Worm (Caenorhabditis elegans): ENCODE measurements around the gene clec-56.

Gene clec-56

DNA sequence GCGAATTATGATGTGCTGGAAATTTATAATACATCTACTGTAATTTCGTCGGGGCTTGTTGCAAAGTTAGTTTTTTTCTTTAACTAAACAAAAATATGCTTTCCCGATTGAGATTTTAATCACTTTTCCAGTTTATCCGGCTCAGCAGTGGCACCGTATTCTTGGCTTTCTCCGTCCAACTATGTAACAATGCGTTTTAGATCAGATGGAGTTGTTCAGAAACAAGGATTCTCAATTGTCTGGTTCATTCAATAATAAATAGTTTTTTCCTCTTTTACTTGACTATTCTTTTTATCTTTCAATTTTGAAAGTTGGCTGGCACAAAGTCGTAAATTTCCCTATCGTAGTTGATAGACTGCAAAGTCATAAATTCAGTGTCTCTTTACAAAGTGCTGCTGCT, at the start of gene clec-56:
Gene clec-56, plus strand, starts transcription at position 301 of the 400 bp plus-strand sequence.
- TF ChIP-seq nhr-2 (tag; optimal IDR thresholded peaks at IDR 0.05), result no peak
- TF ChIP-seq hlh-1 (tag; optimal IDR thresholded peaks at IDR 0.05), result no peak
- no peak for TF ChIP-seq mls-2 (tag; optimal IDR thresholded peaks at IDR 0.05)
- no peak for TF ChIP-seq snpc-4 (tag; optimal IDR thresholded peaks at IDR 0.05)
- no peak for TF ChIP-seq blmp-1 (tag; optimal IDR thresholded peaks at IDR 0.05)
- TF ChIP-seq mab-5 (tag; optimal IDR thresholded peaks at IDR 0.05), result no peak
- TF ChIP-seq nhr-12 (tag; optimal IDR thresholded peaks at IDR 0.05), result no peak
- no peak for TF ChIP-seq ceh-83 (GFP tag; optimal IDR thresholded peaks at IDR 0.05)
- TF ChIP-seq tbx-8 (GFP tag; optimal IDR thresholded peaks at IDR 0.05), result no peak
- TF ChIP-seq flh-1 (GFP tag; optimal IDR thresholded peaks at IDR 0.05), result no peak

DNA sequence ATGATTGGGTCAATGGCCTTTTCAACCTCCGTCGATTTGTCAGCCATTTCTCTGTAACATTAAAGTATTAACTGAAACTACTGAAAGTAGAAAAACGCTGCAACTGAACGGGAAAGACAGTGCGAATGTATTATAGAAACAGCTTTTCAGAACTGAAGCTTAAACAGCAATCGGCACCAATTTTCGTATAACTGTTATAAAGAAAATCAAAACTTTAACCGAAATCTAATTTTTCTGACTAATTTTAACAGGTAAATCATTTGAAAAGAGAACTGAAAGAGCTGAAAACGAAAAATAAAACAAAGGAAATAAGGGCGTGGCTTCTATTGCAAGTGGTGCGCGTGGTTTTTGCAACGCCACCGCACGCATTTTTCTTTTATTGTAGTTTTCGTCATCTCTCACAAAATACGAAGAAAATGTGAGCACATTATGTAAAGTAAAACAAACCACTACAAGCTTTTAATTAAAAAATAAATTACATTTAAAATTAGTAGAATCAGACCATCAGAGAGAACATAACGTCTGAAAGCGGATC, 49.2 kb upstream of the clec-56 start, which contains the start of gene rrsr-1:
Gene rrsr-1, minus strand, starts transcription at position 51 of the 535 bp plus-strand sequence.
- TF ChIP-seq mab-5 (tag; optimal IDR thresholded peaks at IDR 0.05) (no peak), hlh-1 (tag; optimal IDR thresholded peaks at IDR 0.05) (peak; percentile 12), lin-13 (tag; optimal IDR thresholded peaks at IDR 0.05) (no peak), snpc-4 (tag; optimal IDR thresholded peaks at IDR 0.05) (no peak), bed-3 (GFP tag; optimal IDR thresholded peaks at IDR 0.05) (no peak), nhr-12 (tag; optimal IDR thresholded peaks at IDR 0.05) (no peak), elt-3 (tag; optimal IDR thresholded peaks at IDR 0.05) (no peak), tbx-8 (GFP tag; optimal IDR thresholded peaks at IDR 0.05) (no peak), zip-8 (tag; optimal IDR thresholded peaks at IDR 0.05) (no peak), ham-2 (GFP tag; optimal IDR thresholded peaks at IDR 0.05) (no peak), nhr-2 (tag; optimal IDR thresholded peaks at IDR 0.05) (peak; percentile 12), drap-1 (GFP tag; optimal IDR thresholded peaks at IDR 0.05) (peak; percentile 54), M03D4.4 (tag; optimal IDR thresholded peaks at IDR 0.05) (peak; percentile 46), blmp-1 (tag; optimal IDR thresholded peaks at IDR 0.05) (no peak), cnd-1 (tag; optimal IDR thresholded peaks at IDR 0.05) (no peak), mep-1 (tag; optimal IDR thresholded peaks at IDR 0.05) (no peak), pha-4 (tag; optimal IDR thresholded peaks at IDR 0.05) (no peak), nhr-28 (tag; optimal IDR thresholded peaks at IDR 0.05) (no peak), nhr-76 (tag; optimal IDR thresholded peaks at IDR 0.05) (no peak), lsy-2 (tag; optimal IDR thresholded peaks at IDR 0.05) (peak; percentile 18), sptf-1 (tag; optimal IDR thresholded peaks at IDR 0.05) (peak; percentile 36), ztf-11 (tag; optimal IDR thresholded peaks at IDR 0.05) (no peak), ces-1 (GFP tag; optimal IDR thresholded peaks at IDR 0.05) (no peak), lin-32 (GFP tag; optimal IDR thresholded peaks at IDR 0.05) (no peak)

DNA sequence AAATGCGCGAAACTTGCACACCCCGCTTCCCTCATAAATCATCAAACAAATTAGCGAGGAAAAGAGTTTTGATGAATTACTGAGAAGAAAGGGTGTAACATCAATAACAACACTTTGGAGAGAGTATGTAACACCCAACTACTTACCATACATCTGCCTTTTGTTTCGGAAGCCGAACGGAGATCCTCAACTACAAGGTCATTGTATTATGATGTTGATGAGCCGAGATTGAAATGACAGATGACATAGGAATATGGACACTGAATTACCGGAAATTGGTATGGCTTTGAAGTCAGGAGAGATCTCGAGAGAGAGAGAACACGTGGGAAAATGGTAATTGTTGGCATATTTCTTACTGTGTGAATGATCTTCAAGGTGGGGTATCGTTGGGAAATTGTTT, 48.2 kb upstream of the clec-56 start:
- peak; percentile 51 for TF ChIP-seq unc-62 (GFP tag; optimal IDR thresholded peaks at IDR 0.05)
- no peak for TF ChIP-seq nhr-76 (tag; optimal IDR thresholded peaks at IDR 0.05)
- TF ChIP-seq ham-2 (GFP tag; optimal IDR thresholded peaks at IDR 0.05), result peak; percentile 42

DNA sequence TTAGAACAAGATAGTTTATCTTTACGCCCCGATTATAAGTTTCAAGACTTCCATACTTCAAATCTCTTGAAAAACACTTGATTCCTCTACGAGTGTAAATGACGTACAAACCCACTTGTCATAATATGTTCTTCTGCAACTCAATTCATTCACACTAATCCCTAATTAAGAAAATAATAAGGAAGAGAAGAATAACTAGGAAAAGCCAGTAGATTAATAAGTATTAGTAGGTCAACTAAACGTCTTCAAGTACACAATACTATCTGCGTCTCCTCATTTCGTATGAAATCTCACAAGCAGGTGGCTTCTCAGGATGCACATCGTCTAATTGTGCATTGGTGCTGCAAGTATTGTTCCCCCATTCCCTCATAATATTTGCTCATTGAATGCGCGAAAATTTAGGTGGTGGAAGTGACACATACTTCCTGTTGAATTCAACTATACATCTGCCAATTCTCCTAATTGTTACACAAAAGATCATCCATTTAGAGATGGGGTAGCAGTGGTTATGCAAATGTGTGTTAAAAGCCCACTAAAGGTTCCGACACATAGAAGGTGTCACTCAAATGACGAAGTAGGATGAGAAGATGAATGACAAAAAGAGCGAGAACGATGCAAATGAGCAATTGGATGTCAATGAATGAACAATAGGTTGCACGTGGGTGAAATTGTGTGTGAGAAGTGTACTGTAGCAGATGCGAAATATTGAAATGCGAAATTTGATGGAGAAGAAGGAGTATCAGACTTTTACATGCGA, 47.0 kb upstream of the clec-56 start:
- peak; percentile 21 for TF ChIP-seq cnd-1 (tag; optimal IDR thresholded peaks at IDR 0.05)
- no peak for TF ChIP-seq bed-3 (GFP tag; optimal IDR thresholded peaks at IDR 0.05)
- peak; percentile 32 for TF ChIP-seq mls-2 (tag; optimal IDR thresholded peaks at IDR 0.05)
- TF ChIP-seq nhr-76 (tag; optimal IDR thresholded peaks at IDR 0.05), result no peak
- TF ChIP-seq elt-1 (tag; optimal IDR thresholded peaks at IDR 0.05; ENCODE audit: borderline replicate concordance, insufficient read depth), result no peak
- no peak for TF ChIP-seq flh-1 (GFP tag; optimal IDR thresholded peaks at IDR 0.05)
- TF ChIP-seq lsy-2 (tag; optimal IDR thresholded peaks at IDR 0.05), result no peak
- no peak for TF ChIP-seq zip-8 (tag; optimal IDR thresholded peaks at IDR 0.05)
- TF ChIP-seq unc-39 (tag; optimal IDR thresholded peaks at IDR 0.05), result no peak
- TF ChIP-seq nhr-2 (tag; optimal IDR thresholded peaks at IDR 0.05), result peak; percentile 25
- no peak for TF ChIP-seq sptf-1 (tag; optimal IDR thresholded peaks at IDR 0.05)
- TF ChIP-seq drap-1 (GFP tag; optimal IDR thresholded peaks at IDR 0.05), result no peak
- no peak for TF ChIP-seq pha-4 (tag; optimal IDR thresholded peaks at IDR 0.05)
- no peak for TF ChIP-seq unc-120 (tag; optimal IDR thresholded peaks at IDR 0.05; ENCODE audit: poor library complexity, severe bottlenecking)
- no peak for TF ChIP-seq ztf-11 (tag; optimal IDR thresholded peaks at IDR 0.05)
- no peak for TF ChIP-seq M03D4.4 (tag; optimal IDR thresholded peaks at IDR 0.05)
- no peak for TF ChIP-seq ceh-83 (GFP tag; optimal IDR thresholded peaks at IDR 0.05)
- TF ChIP-seq sem-2 (GFP tag; optimal IDR thresholded peaks at IDR 0.05), result no peak
- no peak for TF ChIP-seq nhr-12 (tag; optimal IDR thresholded peaks at IDR 0.05)
- no peak for TF ChIP-seq lin-13 (tag; optimal IDR thresholded peaks at IDR 0.05)
- peak; percentile 59 for TF ChIP-seq ces-1 (GFP tag; optimal IDR thresholded peaks at IDR 0.05)
- no peak for TF ChIP-seq ceh-39 (tag; optimal IDR thresholded peaks at IDR 0.05)
- no peak for TF ChIP-seq snpc-4 (tag; optimal IDR thresholded peaks at IDR 0.05)
- TF ChIP-seq nhr-237 (tag; optimal IDR thresholded peaks at IDR 0.05), result no peak
- TF ChIP-seq elt-3 (tag; optimal IDR thresholded peaks at IDR 0.05), result no peak
- TF ChIP-seq mab-5 (tag; optimal IDR thresholded peaks at IDR 0.05), result no peak
- no peak for TF ChIP-seq lin-32 (GFP tag; optimal IDR thresholded peaks at IDR 0.05)
- no peak for TF ChIP-seq nhr-28 (tag; optimal IDR thresholded peaks at IDR 0.05)

Measured in whole organism, mixed stage, embryonic.